Worm (Caenorhabditis elegans) whole organism, L3 larva: ENCODE measurements around the gene ZK355.8.
A peak's percentile ranks its signal among the peaks of the same experiment; 100 is the strongest.

ENCODE experiments used
- R02D3.7 ChIP-seq: fragments of 150-350 bp; optimal IDR thresholded peaks from 2 replicates; lab custom pipeline; 2014; ENCODE audit warnings: missing biosample characterization, missing genetic modification characterization
- ceh-16 ChIP-seq: sonication (generic microtip); optimal IDR thresholded peaks from 2 replicates; lab custom pipeline; 2017; ENCODE audit warnings: missing biosample characterization, missing genetic modification characterization
- ceh-82 ChIP-seq: fragments of 150-350 bp; optimal IDR thresholded peaks from 2 replicates; lab custom pipeline; 2014; ENCODE audit warnings: missing biosample characterization, missing genetic modification characterization
- ceh-9 ChIP-seq: sonication (generic microtip); optimal IDR thresholded peaks from 2 replicates; lab custom pipeline; 2018; ENCODE audit warnings: missing biosample characterization, missing genetic modification characterization
- eor-1 ChIP-seq, 2 experiments: fragments of 150-350 bp; optimal IDR thresholded peaks; 2 replicates each; lab custom pipeline; 2014 to 2018; ENCODE audit warnings: missing biosample characterization in 2 of 2, missing genetic modification characterization in 2 of 2
- fos-1 ChIP-seq: fragments of 150-350 bp; optimal IDR thresholded peaks from 2 replicates; lab custom pipeline; 2014; ENCODE audit warnings: missing biosample characterization, missing genetic modification characterization
- lin-15B ChIP-seq: fragments of 150-350 bp; optimal IDR thresholded peaks from 2 replicates; lab custom pipeline; 2014; ENCODE audit warnings: missing biosample characterization, missing genetic modification characterization
- mdl-1 ChIP-seq: fragments of 150-350 bp; optimal IDR thresholded peaks from 2 replicates; lab custom pipeline; 2014; ENCODE audit warnings: missing biosample characterization, missing genetic modification characterization
- nhr-11 ChIP-seq: fragments of 150-350 bp; optimal IDR thresholded peaks from 2 replicates; lab custom pipeline; 2014; ENCODE audit warnings: missing biosample characterization, missing genetic modification characterization
- nhr-12 ChIP-seq: fragments of 150-350 bp; optimal IDR thresholded peaks from 2 replicates; lab custom pipeline; 2014; ENCODE audit warnings: missing biosample characterization, missing genetic modification characterization
- nhr-28 ChIP-seq: fragments of 150-350 bp; optimal IDR thresholded peaks from 2 replicates; lab custom pipeline; 2014; ENCODE audit warnings: missing biosample characterization, missing genetic modification characterization
- pha-4 ChIP-seq: fragments of 150-350 bp; optimal IDR thresholded peaks from 2 replicates; lab custom pipeline; 2014; ENCODE audit warnings: missing biosample characterization, missing genetic modification reagents, missing genetic modification characterization
- skn-1 ChIP-seq: fragments of 150-350 bp; optimal IDR thresholded peaks from 2 replicates; lab custom pipeline; 2014; ENCODE audit warnings: missing biosample characterization, missing genetic modification characterization
- ztf-11 ChIP-seq: fragments of 150-350 bp; optimal IDR thresholded peaks from 2 replicates; lab custom pipeline; 2014; ENCODE audit warnings: missing biosample characterization, missing genetic modification characterization

DNA sequence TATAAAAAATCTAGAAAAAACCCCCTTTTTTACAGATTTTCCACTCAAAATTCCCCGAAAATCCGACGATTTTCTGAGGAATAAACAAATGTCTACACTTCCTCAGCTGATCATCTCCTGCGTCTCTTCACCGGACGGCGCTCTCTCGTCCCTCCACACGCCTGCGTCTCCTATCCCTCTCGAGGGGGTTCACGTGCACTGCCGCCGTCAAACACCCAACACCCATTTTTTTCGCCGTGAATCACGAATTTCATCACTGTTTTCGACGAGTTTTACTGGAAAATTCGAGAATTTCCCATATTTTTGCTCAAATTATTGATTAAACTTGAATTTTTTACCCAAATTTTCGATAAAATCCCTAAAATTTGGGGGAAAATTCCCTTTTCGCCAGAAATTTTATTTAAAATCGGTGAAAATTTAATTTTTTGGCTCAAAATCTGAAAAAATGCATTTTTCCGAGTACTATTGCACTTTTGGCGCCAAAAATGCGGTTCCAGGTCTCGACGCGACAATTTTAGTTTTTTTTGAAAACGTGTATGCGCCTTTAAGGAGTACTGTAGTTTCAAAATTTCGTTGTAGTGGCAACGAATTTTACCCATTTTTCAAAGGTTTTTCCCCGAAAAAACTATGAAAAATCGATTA, 6.7 kb upstream of the ZK355.8 start:
- TF ChIP-seq ceh-82 (tag; lab: Kevin White, UChicago) (no peak), fos-1 (no peak), R02D3.7 (tag; lab: Kevin White, UChicago) (no peak), nhr-12 (tag; lab: Kevin White, UChicago) (no peak), nhr-28 (tag; lab: Kevin White, UChicago) (no peak), nhr-11 (tag; lab: Kevin White, UChicago) (no peak), eor-1 (tag; optimal IDR thresholded peaks at IDR 0.05; lab: Kevin White, UChicago) (no peak), ceh-16 (no peak), mdl-1 (peak; percentile 68), lin-15B (peak; percentile 15), pha-4 (tag; lab: Kevin White, UChicago) (peak; percentile 57), ceh-9 (tag; lab: Kevin White, UChicago) (no peak), ztf-11 (no peak), skn-1 (tag; lab: Kevin White, UChicago) (no peak)
